Fruit fly (Drosophila melanogaster) whole organism, embryonic: Measurements from ENCODE around the gene CG31459.

Experiments
- CG10209 ChIP-seq: fragments of 200-800 bp; sonication (Bioruptor generic); optimal IDR thresholded peaks from 3 replicates; lab custom pipeline; 2017; ENCODE audit warnings: missing biosample characterization, mild to moderate bottlenecking, missing genetic modification characterization, missing genetic modification reagents
- CG10366 ChIP-seq: fragments of 200-800 bp; sonication (Bioruptor generic); IDR thresholded peaks from 2 replicates; pipeline ENCODE4 v1.3.6; 2022; ENCODE audit warnings: missing biosample characterization, missing genetic modification characterization
- CG10979 ChIP-seq: fragments of 200-800 bp; sonication (Bioruptor generic); optimal IDR thresholded peaks from 2 replicates; lab custom pipeline; 2018; ENCODE audit warnings: missing biosample characterization, mild to moderate bottlenecking, missing genetic modification characterization, moderate library complexity
- CG14050 ChIP-seq: fragments of 200-800 bp; sonication (Bioruptor generic); IDR thresholded peaks from 3 replicates; pipeline ENCODE4 v1.3.6; 2022; ENCODE audit warnings: missing biosample characterization, missing genetic modification characterization
- CG15073 ChIP-seq: fragments of 200-800 bp; sonication (Bioruptor generic); optimal IDR thresholded peaks from 2 replicates; lab custom pipeline; 2016; ENCODE audit warnings: missing biosample characterization, missing genetic modification characterization
- CG15601 ChIP-seq: fragments of 200-800 bp; sonication (Bioruptor generic); optimal IDR thresholded peaks from 3 replicates; lab custom pipeline; 2019; ENCODE audit warnings: missing biosample characterization, mild to moderate bottlenecking, missing genetic modification characterization, moderate library complexity
- CG18599 ChIP-seq: fragments of 200-800 bp; sonication (Bioruptor generic); optimal IDR thresholded peaks from 3 replicates; lab custom pipeline; 2017; ENCODE audit warnings: missing biosample characterization, missing genetic modification characterization, mild to moderate bottlenecking, moderate library complexity, missing genetic modification reagents
- CG3163 ChIP-seq: fragments of 200-800 bp; sonication (Bioruptor generic); optimal IDR thresholded peaks from 3 replicates; lab custom pipeline; 2016; ENCODE audit warnings: missing biosample characterization, missing genetic modification characterization
- CG32532 ChIP-seq: fragments of 200-800 bp; sonication (Bioruptor generic); IDR thresholded peaks from 2 replicates; pipeline ENCODE4 v1.3.6; 2022; ENCODE audit warnings: missing biosample characterization, missing genetic modification characterization
- Dbx ChIP-seq: fragments of 200-800 bp; sonication (Bioruptor generic); IDR thresholded peaks from 3 replicates; pipeline ENCODE4 v1.3.6; 2022; ENCODE audit warnings: missing biosample characterization, missing genetic modification characterization
- H2.0 ChIP-seq: fragments of 200-800 bp; sonication (Bioruptor generic); IDR thresholded peaks from 2 replicates; pipeline ENCODE4 v1.3.6; 2022; ENCODE audit warnings: missing biosample characterization, missing genetic modification characterization
- Hr3 ChIP-seq: fragments of 200-800 bp; sonication (Bioruptor generic); optimal IDR thresholded peaks from 3 replicates; lab custom pipeline; 2016; ENCODE audit warnings: missing biosample characterization, missing genetic modification characterization
- Lhr ChIP-seq: fragments of 200-800 bp; sonication (Bioruptor generic); optimal IDR thresholded peaks from 3 replicates; lab custom pipeline; 2017; ENCODE audit warnings: mild to moderate bottlenecking, missing biosample characterization, missing genetic modification reagents, missing genetic modification characterization
- MESR4 ChIP-seq: fragments of 200-800 bp; sonication (Bioruptor generic); optimal IDR thresholded peaks from 2 replicates; lab custom pipeline; 2018; ENCODE audit warnings: missing biosample characterization, mild to moderate bottlenecking, missing genetic modification characterization, moderate library complexity
- NFAT ChIP-seq: fragments of 200-800 bp; sonication (Bioruptor generic); IDR thresholded peaks from 2 replicates; pipeline ENCODE4 v1.3.6; 2022; ENCODE audit warnings: missing biosample characterization, missing genetic modification characterization
- Nf-YC ChIP-seq: fragments of 200-800 bp; optimal IDR thresholded peaks from 3 replicates; lab custom pipeline; 2019; ENCODE audit warnings: missing biosample characterization, mild to moderate bottlenecking, missing genetic modification characterization, moderate library complexity
- Optix ChIP-seq: fragments of 200-800 bp; sonication (Bioruptor generic); IDR thresholded peaks from 3 replicates; pipeline ENCODE4 v1.3.6; 2022; ENCODE audit warnings: missing biosample characterization, missing genetic modification characterization
- Trl ChIP-seq, 3 experiments: fragments of >200 bp in 2 of 3; fragments of 200-800 bp in 1 of 3; sonication (Bioruptor generic) in 1 of 3; optimal IDR thresholded peaks; 2 replicates in 1 of 3; 3 replicates in 2 of 3; lab custom pipeline; 2016 to 2017; ENCODE audit warnings: missing biosample characterization in 1 of 3, missing genetic modification characterization in 1 of 3
- abd-A ChIP-seq: fragments of 200-800 bp; sonication (Bioruptor generic); optimal IDR thresholded peaks from 3 replicates; lab custom pipeline; 2019; ENCODE audit warnings: missing biosample characterization, mild to moderate bottlenecking, missing genetic modification characterization, moderate library complexity
- cas ChIP-seq: fragments of 200-800 bp; sonication (Bioruptor generic); IDR thresholded peaks from 2 replicates; pipeline ENCODE4 v1.3.6; 2022; ENCODE audit warnings: missing biosample characterization, missing genetic modification characterization
- croc ChIP-seq: fragments of 200-800 bp; sonication (Bioruptor generic); conservative IDR thresholded peaks from 3 replicates; pipeline ENCODE4 v1.3.6; 2022; ENCODE audit warnings: missing biosample characterization, missing genetic modification characterization
- crol ChIP-seq: fragments of 200-800 bp; sonication (Bioruptor generic); IDR thresholded peaks from 2 replicates; pipeline ENCODE4 v1.3.6; 2022; ENCODE audit warnings: missing biosample characterization, missing genetic modification characterization
- eve ChIP-seq, 2 experiments: fragments of >200 bp; optimal IDR thresholded peaks; 2 replicates each; lab custom pipeline; 2017; ENCODE audit warnings: missing biosample characterization in 2 of 2, missing genetic modification characterization in 2 of 2
- gem ChIP-seq: fragments of 200-800 bp; sonication (Bioruptor generic); optimal IDR thresholded peaks from 2 replicates; lab custom pipeline; 2019; ENCODE audit warnings: missing biosample characterization, mild to moderate bottlenecking, missing genetic modification characterization, moderate library complexity
- gro ChIP-seq: fragments of 200-800 bp; sonication (Bioruptor generic); optimal IDR thresholded peaks from 2 replicates; lab custom pipeline; 2016; ENCODE audit warnings: missing biosample characterization, missing genetic modification characterization
- ind ChIP-seq: fragments of 200-800 bp; sonication (Bioruptor generic); optimal IDR thresholded peaks from 3 replicates; lab custom pipeline; 2016; ENCODE audit warnings: missing biosample characterization, missing genetic modification characterization
- sens-2 ChIP-seq: fragments of 200-800 bp; sonication (Bioruptor generic); IDR thresholded peaks from 2 replicates; pipeline ENCODE4 v1.3.6; 2022; ENCODE audit warnings: missing biosample characterization, missing genetic modification characterization
- wdn ChIP-seq: fragments of 200-800 bp; sonication (Bioruptor generic); IDR thresholded peaks from 2 replicates; pipeline ENCODE4 v1.3.6; 2022; ENCODE audit warnings: missing biosample characterization, missing genetic modification characterization
- wor ChIP-seq: fragments of 200-800 bp; sonication (Bioruptor generic); IDR thresholded peaks from 2 replicates; pipeline ENCODE4 v1.3.6; 2022; ENCODE audit warnings: missing biosample characterization, missing genetic modification characterization
- zen2 ChIP-seq: fragments of 200-800 bp; sonication (Bioruptor generic); IDR thresholded peaks from 3 replicates; pipeline ENCODE4 v1.3.6; 2022; ENCODE audit warnings: missing biosample characterization, missing genetic modification characterization; ENCODE audit not compliant: partially characterized antibody

The CG31459 gene

dm6 chr3R:19891363-19891762, 50.7 kb downstream of the CG31459 start (continued):
- TF ChIP-seq ind (GFP tag; lab: Kevin White, UChicago) = no peak
- no peak for TF ChIP-seq wdn
- no peak for TF ChIP-seq Dbx (GFP tag; lab: Robert Waterston, UW)
- TF ChIP-seq wor (GFP tag; lab: Robert Waterston, UW) = 0 out of 2 replicates have a peak, but pooled peaks have one; percentile 10
- TF ChIP-seq CG15601 (tag; lab: Kevin White, UChicago) = no peak
- peak; percentile 10; the same call in 1 of the 2 replicates for TF ChIP-seq CG32532 (GFP tag; lab: Robert Waterston, UW)
- TF ChIP-seq CG3163 (GFP tag; lab: Kevin White, UChicago) = no peak
- peak; percentile 6 for TF ChIP-seq gem (tag; lab: Kevin White, UChicago)
- no peak for TF ChIP-seq gro (GFP tag; lab: Kevin White, UChicago)
- no peak for TF ChIP-seq CG18599 (GFP tag; lab: Kevin White, UChicago)
- no peak for TF ChIP-seq abd-A (tag; lab: Kevin White, UChicago)
- TF ChIP-seq croc (GFP tag; lab: Robert Waterston, UW) = no peak
- TF ChIP-seq CG10979 = no peak
- TF ChIP-seq crol = no peak
- TF ChIP-seq Hr3 (GFP tag; lab: Kevin White, UChicago) = no peak
- TF ChIP-seq Optix = no peak
- TF ChIP-seq cas (GFP tag; lab: Robert Waterston, UW) = no peak
- TF ChIP-seq eve (GFP tag; optimal IDR thresholded peaks at IDR 0.05; lab: Kevin White, UChicago) = no peak
- TF ChIP-seq MESR4 (GFP tag; lab: Kevin White, UChicago) = no peak
- TF ChIP-seq Lhr = no peak
- no peak for TF ChIP-seq CG14050 (GFP tag; lab: Robert Waterston, UW)
- TF ChIP-seq sens-2 (GFP tag; lab: Robert Waterston, UW) = no peak
- TF ChIP-seq Trl (optimal IDR thresholded peaks at IDR 0.05; lab: Kevin White, UChicago) = no peak
- no peak for TF ChIP-seq Trl (GFP tag; optimal IDR thresholded peaks at IDR 0.05; lab: Kevin White, UChicago)
- no peak for TF ChIP-seq CG10209 (GFP tag; lab: Kevin White, UChicago)
- TF ChIP-seq Nf-YC (tag; lab: Kevin White, UChicago) = no peak
- TF ChIP-seq zen2 (GFP tag; lab: Robert Waterston, UW) = no peak
- TF ChIP-seq CG15073 (GFP tag; lab: Kevin White, UChicago) = no peak
- no peak for TF ChIP-seq NFAT (GFP tag; lab: Robert Waterston, UW)
- peak; percentile 18; the same call in 1 of the 2 replicates for TF ChIP-seq H2.0
- TF ChIP-seq CG10366 (GFP tag; lab: Robert Waterston, UW) = no peak
